Fruit fly (Drosophila melanogaster) whole organism, pupa: Measurements from ENCODE around the gene CG10628.

Source experiments
- CG10348 ChIP-seq: fragments of 200-800 bp; sonication (Bioruptor generic); IDR thresholded peaks from 2 replicates; pipeline ENCODE4 v1.3.6; 2022; ENCODE audit warnings: missing biosample characterization, missing genetic modification characterization
- CG12605 ChIP-seq: fragments of 200-800 bp; sonication (Bioruptor generic); IDR thresholded peaks from 2 replicates; pipeline ENCODE4 v1.3.6; 2022; ENCODE audit warnings: missing biosample characterization, missing genetic modification characterization
- CG13204 ChIP-seq: fragments of 200-800 bp; sonication (Bioruptor generic); optimal IDR thresholded peaks from 2 replicates; lab custom pipeline; 2018; ENCODE audit warnings: missing biosample characterization, mild to moderate bottlenecking, missing genetic modification characterization, moderate library complexity
- CG14655 ChIP-seq: fragments of 200-800 bp; sonication (Bioruptor generic); optimal IDR thresholded peaks from 3 replicates; lab custom pipeline; 2017; ENCODE audit warnings: mild to moderate bottlenecking, missing biosample characterization, missing genetic modification reagents, missing genetic modification characterization
- CG15710 ChIP-seq: fragments of 200-800 bp; sonication (Bioruptor generic); optimal IDR thresholded peaks from 2 replicates; lab custom pipeline; 2018; ENCODE audit warnings: missing biosample characterization, mild to moderate bottlenecking, missing genetic modification characterization, moderate library complexity
- CG17806 ChIP-seq: fragments of 200-800 bp; sonication (Bioruptor generic); optimal IDR thresholded peaks from 2 replicates; lab custom pipeline; 2018; ENCODE audit warnings: missing biosample characterization, mild to moderate bottlenecking, missing genetic modification characterization, moderate library complexity
- CG32121 ChIP-seq: fragments of 200-800 bp; sonication (Bioruptor generic); IDR thresholded peaks from 2 replicates; pipeline ENCODE4 v1.3.6; 2022; ENCODE audit warnings: missing biosample characterization, missing genetic modification characterization
- CG34367 ChIP-seq: fragments of 200-800 bp; sonication (Bioruptor generic); optimal IDR thresholded peaks from 2 replicates; lab custom pipeline; 2018; ENCODE audit warnings: missing biosample characterization, mild to moderate bottlenecking, missing genetic modification characterization
- CG4496 ChIP-seq: fragments of 200-800 bp; sonication (Bioruptor generic); IDR thresholded peaks from 3 replicates; pipeline ENCODE4 v1.3.6; 2022; ENCODE audit warnings: missing biosample characterization, missing genetic modification characterization
- CG8159 ChIP-seq: fragments of 200-800 bp; sonication (Bioruptor generic); optimal IDR thresholded peaks from 3 replicates; lab custom pipeline; 2018; ENCODE audit warnings: missing biosample characterization, mild to moderate bottlenecking, missing genetic modification characterization, moderate library complexity
- CG8301 ChIP-seq: fragments of 200-800 bp; sonication (Bioruptor generic); optimal IDR thresholded peaks from 2 replicates; lab custom pipeline; 2018; ENCODE audit warnings: missing biosample characterization, mild to moderate bottlenecking, missing genetic modification characterization
- CG9948 ChIP-seq: fragments of 200-800 bp; sonication (Bioruptor generic); optimal IDR thresholded peaks from 2 replicates; lab custom pipeline; 2018; ENCODE audit warnings: missing biosample characterization, mild to moderate bottlenecking, missing genetic modification characterization, moderate library complexity
- D1 ChIP-seq: fragments of 200-800 bp; sonication (Bioruptor generic); optimal IDR thresholded peaks from 2 replicates; lab custom pipeline; 2018; ENCODE audit warnings: missing biosample characterization, mild to moderate bottlenecking, missing genetic modification characterization, moderate library complexity
- EcR ChIP-seq: fragments of 200-800 bp; sonication (Bioruptor generic); optimal IDR thresholded peaks from 3 replicates; lab custom pipeline; 2019; ENCODE audit warnings: missing biosample characterization, missing genetic modification characterization, mild to moderate bottlenecking, moderate library complexity, missing genetic modification reagents
- Ets98B ChIP-seq: fragments of 200-800 bp; sonication (Bioruptor generic); IDR thresholded peaks from 2 replicates; pipeline ENCODE4 v1.3.6; 2022; ENCODE audit warnings: missing biosample characterization, missing genetic modification characterization
- Pif1A ChIP-seq: fragments of 200-800 bp; sonication (Bioruptor generic); optimal IDR thresholded peaks from 3 replicates; lab custom pipeline; 2016; ENCODE audit warnings: missing biosample characterization, missing genetic modification characterization
- Pif1B ChIP-seq: fragments of 200-800 bp; sonication (Bioruptor generic); optimal IDR thresholded peaks from 3 replicates; lab custom pipeline; 2016; ENCODE audit warnings: missing biosample characterization, missing genetic modification characterization
- Snoo ChIP-seq: fragments of 200-800 bp; sonication (Bioruptor generic); optimal IDR thresholded peaks from 3 replicates; lab custom pipeline; 2017; ENCODE audit warnings: missing biosample characterization, mild to moderate bottlenecking, missing genetic modification characterization, inconsistent platforms
- fd96Ca ChIP-seq: fragments of 200-800 bp; sonication (Bioruptor generic); IDR thresholded peaks from 3 replicates; pipeline ENCODE4 v1.3.6; 2022; ENCODE audit warnings: missing biosample characterization, missing genetic modification characterization
- gl ChIP-seq: fragments of 200-800 bp; sonication (Bioruptor generic); optimal IDR thresholded peaks from 2 replicates; lab custom pipeline; 2018; ENCODE audit warnings: missing biosample characterization, mild to moderate bottlenecking, missing genetic modification characterization
- rn ChIP-seq: fragments of 200-800 bp; sonication (Bioruptor generic); IDR thresholded peaks from 2 replicates; pipeline ENCODE4 v1.3.6; 2022; ENCODE audit warnings: missing biosample characterization, missing genetic modification characterization

Gene CG10628

dm6 chr2L:19763446-19763772, 5.0 kb upstream of the CG10628 start:
- no peak for TF ChIP-seq CG34367 (tag; lab: Kevin White, UChicago)
- TF ChIP-seq Snoo (tag; lab: Kevin White, UChicago): no peak
- TF ChIP-seq fd96Ca (GFP tag; lab: Robert Waterston, UW): no peak
- TF ChIP-seq CG9948 (tag; lab: Kevin White, UChicago): no peak
- no peak for TF ChIP-seq Ets98B (GFP tag; lab: Robert Waterston, UW)
- TF ChIP-seq D1: no peak
- no peak for TF ChIP-seq CG4496
- no peak for TF ChIP-seq CG8301 (tag; lab: Kevin White, UChicago)
- no peak for TF ChIP-seq Pif1A (GFP tag; lab: Kevin White, UChicago)
- TF ChIP-seq CG15710 (tag; lab: Kevin White, UChicago): no peak

- peak; percentile 13; the same call in 1 of the 2 replicates for TF ChIP-seq CG32121 (GFP tag; lab: Robert Waterston, UW)
- TF ChIP-seq Snoo (tag; lab: Kevin White, UChicago): no peak
- TF ChIP-seq, all 21 proteins: peak for 1
Measured at dm6 chr2L:19756716-19757115, 1.7 kb downstream of the CG10628 start, which contains the start of gene CG10631. TSS of gene CG10631 (minus strand) at chr2L:19756904.

- TF ChIP-seq gl (tag; lab: Kevin White, UChicago): no peak
- no peak for TF ChIP-seq CG15710 (tag; lab: Kevin White, UChicago)
- no peak for TF ChIP-seq Pif1A (GFP tag; lab: Kevin White, UChicago)
- TF ChIP-seq CG12605: 0 out of 2 replicates have a peak, but pooled peaks have one; percentile 26
- TF ChIP-seq CG34367 (tag; lab: Kevin White, UChicago): no peak
- TF ChIP-seq CG8301 (tag; lab: Kevin White, UChicago): no peak
- TF ChIP-seq Snoo (tag; lab: Kevin White, UChicago): no peak
- no peak for TF ChIP-seq fd96Ca (GFP tag; lab: Robert Waterston, UW)
- TF ChIP-seq CG13204 (GFP tag; lab: Kevin White, UChicago): peak; percentile 78
- TF ChIP-seq CG14655 (GFP tag; lab: Kevin White, UChicago): no peak
Measured at dm6 chr2L:19756040-19756439, 2.4 kb downstream of the CG10628 start.

- TF ChIP-seq EcR (GFP tag; lab: Kevin White, UChicago) (no peak), CG10348 (GFP tag; lab: Robert Waterston, UW) (no peak), Pif1A (GFP tag; lab: Kevin White, UChicago) (no peak)
Measured at dm6 chr2L:19755015-19755414, 3.4 kb downstream of the CG10628 start.

dm6 chr2L:19750571-19750970, 7.8 kb downstream of the CG10628 start:
- TF ChIP-seq D1 (no peak), CG32121 (GFP tag; lab: Robert Waterston, UW) (no peak), CG8301 (tag; lab: Kevin White, UChicago) (no peak), EcR (GFP tag; lab: Kevin White, UChicago) (no peak), Pif1A (GFP tag; lab: Kevin White, UChicago) (no peak), Ets98B (GFP tag; lab: Robert Waterston, UW) (no peak), Pif1B (GFP tag; lab: Kevin White, UChicago) (no peak), fd96Ca (GFP tag; lab: Robert Waterston, UW) (no peak), CG13204 (GFP tag; lab: Kevin White, UChicago) (no peak), CG17806 (tag; lab: Kevin White, UChicago) (no peak), CG34367 (tag; lab: Kevin White, UChicago) (no peak), CG9948 (tag; lab: Kevin White, UChicago) (no peak), Snoo (tag; lab: Kevin White, UChicago) (no peak), CG4496 (no peak), gl (tag; lab: Kevin White, UChicago) (no peak), CG12605 (no peak), CG10348 (GFP tag; lab: Robert Waterston, UW) (no peak), CG15710 (tag; lab: Kevin White, UChicago) (no peak)
- TF ChIP-seq, all 21 proteins: peak for 0

dm6 chr2L:19735635-19736109, 22.7 kb downstream of the CG10628 start, which contains the start of the genes CG10462 and Nf-YB:
TSS of gene CG10462 (minus strand) at chr2L:19735980.
TSS of gene Nf-YB (plus strand) at chr2L:19736044.
- no peak for TF ChIP-seq CG14655 (GFP tag; lab: Kevin White, UChicago)
- TF ChIP-seq CG9948 (tag; lab: Kevin White, UChicago): no peak
- TF ChIP-seq Ets98B (GFP tag; lab: Robert Waterston, UW): no peak
- no peak for TF ChIP-seq CG32121 (GFP tag; lab: Robert Waterston, UW)
- TF ChIP-seq rn (GFP tag; lab: Robert Waterston, UW): no peak
- no peak for TF ChIP-seq CG12605
- no peak for TF ChIP-seq Snoo (tag; lab: Kevin White, UChicago)
- no peak for TF ChIP-seq gl (tag; lab: Kevin White, UChicago)
- no peak for TF ChIP-seq CG13204 (GFP tag; lab: Kevin White, UChicago)
- TF ChIP-seq Pif1B (GFP tag; lab: Kevin White, UChicago): no peak
- TF ChIP-seq EcR (GFP tag; lab: Kevin White, UChicago): no peak
- no peak for TF ChIP-seq CG10348 (GFP tag; lab: Robert Waterston, UW)
- TF ChIP-seq Pif1A (GFP tag; lab: Kevin White, UChicago): no peak
- no peak for TF ChIP-seq CG4496
- no peak for TF ChIP-seq D1
- no peak for TF ChIP-seq CG15710 (tag; lab: Kevin White, UChicago)
- TF ChIP-seq CG17806 (tag; lab: Kevin White, UChicago): no peak
- TF ChIP-seq CG34367 (tag; lab: Kevin White, UChicago): no peak
- TF ChIP-seq CG8159 (tag; lab: Kevin White, UChicago): no peak
